Fruit fly (Drosophila melanogaster) whole organism, adult: ENCODE measurements around the gene meep.

ENCODE experiments used
- CG11617 ChIP-seq: fragments of 200-800 bp; sonication (Bioruptor generic); optimal IDR thresholded peaks from 2 replicates; lab custom pipeline; 2017; ENCODE audit warnings: mild to moderate bottlenecking, missing biosample characterization, missing genetic modification reagents, missing genetic modification characterization
- CG12768 ChIP-seq: fragments of 200-800 bp; sonication (Bioruptor generic); optimal IDR thresholded peaks from 2 replicates; lab custom pipeline; 2017; ENCODE audit warnings: missing biosample characterization, missing genetic modification characterization, mild to moderate bottlenecking, moderate library complexity, missing genetic modification reagents
- CG14711 ChIP-seq: fragments of 200-800 bp; sonication (Bioruptor generic); optimal IDR thresholded peaks from 2 replicates; lab custom pipeline; 2018; ENCODE audit warnings: missing biosample characterization, mild to moderate bottlenecking, missing genetic modification characterization, moderate library complexity
- CG1620 ChIP-seq: fragments of 200-800 bp; sonication (Bioruptor generic); optimal IDR thresholded peaks from 2 replicates; lab custom pipeline; 2016; ENCODE audit warnings: missing biosample characterization, missing genetic modification characterization
- CG33017 ChIP-seq: fragments of 200-800 bp; sonication (Bioruptor generic); optimal IDR thresholded peaks from 2 replicates; lab custom pipeline; 2018; ENCODE audit warnings: missing biosample characterization, mild to moderate bottlenecking, missing genetic modification characterization, moderate library complexity
- CG5204 ChIP-seq: fragments of 200-800 bp; sonication (Bioruptor generic); optimal IDR thresholded peaks from 2 replicates; lab custom pipeline; 2016; ENCODE audit warnings: missing biosample characterization, missing genetic modification characterization
- CG7045 ChIP-seq: fragments of 200-800 bp; sonication (Bioruptor generic); optimal IDR thresholded peaks from 2 replicates; lab custom pipeline; 2017; ENCODE audit warnings: missing biosample characterization, mild to moderate bottlenecking, missing genetic modification characterization
- CG7101 ChIP-seq: fragments of 200-800 bp; sonication (Bioruptor generic); optimal IDR thresholded peaks from 2 replicates; lab custom pipeline; 2018; ENCODE audit warnings: missing biosample characterization, mild to moderate bottlenecking, missing genetic modification characterization, moderate library complexity
- Clk ChIP-seq: fragments of 200-800 bp; sonication (Bioruptor generic); optimal IDR thresholded peaks from 2 replicates; lab custom pipeline; 2017; ENCODE audit warnings: missing biosample characterization, missing genetic modification characterization
- Crg-1 ChIP-seq: fragments of 200-800 bp; sonication (Bioruptor generic); optimal IDR thresholded peaks from 2 replicates; lab custom pipeline; 2016; ENCODE audit warnings: missing biosample characterization, missing genetic modification characterization
- Hr96 ChIP-seq: fragments of 200-800 bp; sonication (Bioruptor generic); optimal IDR thresholded peaks from 2 replicates; lab custom pipeline; 2016; ENCODE audit warnings: missing biosample characterization, missing genetic modification characterization
- Mnt ChIP-seq: fragments of 200-800 bp; sonication (Bioruptor generic); optimal IDR thresholded peaks from 2 replicates; lab custom pipeline; 2016; ENCODE audit warnings: missing biosample characterization, mild to moderate bottlenecking, missing genetic modification characterization
- bab1 ChIP-seq: fragments of 200-800 bp; sonication (Bioruptor generic); optimal IDR thresholded peaks from 3 replicates; lab custom pipeline; 2019; ENCODE audit warnings: missing biosample characterization, mild to moderate bottlenecking, missing genetic modification characterization, moderate library complexity
- cic ChIP-seq: fragments of 200-800 bp; sonication (Bioruptor generic); optimal IDR thresholded peaks from 2 replicates; lab custom pipeline; 2017; ENCODE audit warnings: missing biosample characterization, mild to moderate bottlenecking, missing genetic modification characterization, moderate library complexity
- cnc ChIP-seq, 2 experiments: fragments of >200 bp; optimal IDR thresholded peaks; 2 replicates each; lab custom pipeline; 2017
- kay ChIP-seq: fragments of 200-800 bp; sonication (Bioruptor generic); peaks from one replicate; lab custom pipeline; 2016; ENCODE audit warnings: missing biosample characterization, missing genetic modification characterization, borderline replicate concordance
- ovo ChIP-seq: fragments of 200-800 bp; sonication (Bioruptor generic); optimal IDR thresholded peaks from 2 replicates; lab custom pipeline; 2016; ENCODE audit warnings: missing biosample characterization, missing genetic modification characterization
- pad ChIP-seq: fragments of 200-800 bp; sonication (Bioruptor generic); optimal IDR thresholded peaks from 3 replicates; lab custom pipeline; 2017; ENCODE audit warnings: missing biosample characterization, missing genetic modification characterization, mild to moderate bottlenecking, moderate library complexity, missing genetic modification reagents
- tj ChIP-seq: fragments of 200-800 bp; sonication (Bioruptor generic); optimal IDR thresholded peaks from 3 replicates; lab custom pipeline; 2017; ENCODE audit warnings: missing biosample characterization, mild to moderate bottlenecking, missing genetic modification characterization, moderate library complexity
- toe ChIP-seq: fragments of 200-800 bp; sonication (Bioruptor generic); optimal IDR thresholded peaks from 2 replicates; lab custom pipeline; 2016; ENCODE audit warnings: missing biosample characterization, missing genetic modification characterization

meep gene

DNA sequence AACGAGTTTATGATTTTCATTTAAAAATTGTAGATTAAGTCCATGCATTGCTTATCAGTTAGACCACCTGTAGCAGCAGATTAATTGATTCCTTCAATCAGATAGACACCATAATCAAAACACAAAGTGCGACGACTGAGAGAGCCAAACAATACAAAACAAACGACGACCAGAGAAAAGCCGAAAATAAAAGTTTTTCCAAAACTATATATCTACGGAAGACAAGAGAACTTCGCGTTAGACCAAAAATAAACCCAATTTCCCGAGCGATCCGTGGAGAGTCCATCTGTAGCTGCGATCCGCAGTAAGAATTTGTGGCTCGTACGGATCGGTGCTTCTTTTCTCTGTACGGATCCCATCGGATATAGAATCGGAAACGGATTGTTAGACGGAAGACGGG lies 32.6 kb upstream of the meep start, which contains the start of gene galene:
TSS of gene galene (plus strand) at position 301 of the 400 bp plus-strand sequence.
- TF ChIP-seq CG7101 (tag; lab: Kevin White, UChicago) (no peak), toe (GFP tag; lab: Kevin White, UChicago) (no peak), CG14711 (tag; lab: Kevin White, UChicago) (no peak), CG5204 (no peak), Clk (no peak), pad (GFP tag; lab: Kevin White, UChicago) (no peak)

dm6 chr3L:1233830-1234229 lies 31.0 kb upstream of the meep start, which contains the start of gene CG33966:
Gene CG33966, plus strand, starts transcription at chr3L:1234130.
- TF ChIP-seq CG5204, result no peak
- TF ChIP-seq Mnt (GFP tag; lab: Kevin White, UChicago), result no peak
- TF ChIP-seq CG33017 (tag; lab: Kevin White, UChicago), result no peak
- TF ChIP-seq CG11617 (GFP tag; lab: Kevin White, UChicago), result no peak

- TF ChIP-seq cnc (optimal IDR thresholded peaks at IDR 0.05; lab: Kevin White, UChicago) (no peak), cic (GFP tag; lab: Kevin White, UChicago) (no peak), Mnt (GFP tag; lab: Kevin White, UChicago) (no peak), pad (GFP tag; lab: Kevin White, UChicago) (no peak), toe (GFP tag; lab: Kevin White, UChicago) (no peak), CG14711 (tag; lab: Kevin White, UChicago) (no peak)
Observed at dm6 chr3L:1232582-1232981, 29.7 kb upstream of the meep start, which contains the start of gene CG33965. Gene CG33965, plus strand, starts transcription at chr3L:1232882.

DNA sequence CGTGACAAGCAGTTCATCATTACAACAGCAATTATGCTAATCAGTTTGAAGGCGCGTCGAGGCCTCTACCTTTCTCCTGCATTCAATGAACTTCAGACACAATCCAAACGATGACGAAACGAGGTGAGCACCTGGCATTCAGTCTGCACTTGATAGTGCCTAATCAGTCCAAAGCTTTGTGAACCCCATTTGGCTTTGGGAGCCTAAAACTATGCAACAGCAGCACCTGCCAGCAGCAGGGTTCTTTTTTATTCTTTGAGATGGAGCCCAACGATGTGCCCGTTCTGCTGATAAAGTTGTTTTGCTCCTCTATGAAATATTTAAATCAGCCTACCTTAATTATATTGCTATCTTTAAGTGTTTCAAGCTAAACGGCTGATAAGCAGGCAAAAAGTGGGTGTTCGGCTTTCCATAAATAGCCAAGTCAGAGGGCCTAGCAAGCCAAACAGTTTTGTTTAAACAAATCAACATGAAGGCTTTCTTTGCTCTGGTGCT lies 24.5 kb upstream of the meep start, which contains the start of gene LysS:
TSS of gene LysS (plus strand) at position 445 of the 495 bp plus-strand sequence.
- TF ChIP-seq Mnt (GFP tag; lab: Kevin White, UChicago) (no peak), cic (GFP tag; lab: Kevin White, UChicago) (no peak), CG12768 (GFP tag; lab: Kevin White, UChicago) (no peak), Crg-1 (GFP tag; lab: Kevin White, UChicago) (no peak), Hr96 (GFP tag; lab: Kevin White, UChicago) (no peak), Clk (no peak), toe (GFP tag; lab: Kevin White, UChicago) (no peak), CG14711 (tag; lab: Kevin White, UChicago) (no peak), CG7045 (GFP tag; lab: Kevin White, UChicago) (no peak), kay (GFP tag; lab: Kevin White, UChicago) (no peak), tj (GFP tag; lab: Kevin White, UChicago) (no peak), CG7101 (tag; lab: Kevin White, UChicago) (no peak), cnc (optimal IDR thresholded peaks at IDR 0.05; lab: Kevin White, UChicago) (no peak), bab1 (GFP tag; lab: Kevin White, UChicago) (no peak), CG1620 (GFP tag; lab: Kevin White, UChicago) (no peak), ovo (no peak), CG5204 (no peak), pad (GFP tag; lab: Kevin White, UChicago) (no peak), CG11617 (GFP tag; lab: Kevin White, UChicago) (no peak), CG33017 (tag; lab: Kevin White, UChicago) (no peak)

DNA sequence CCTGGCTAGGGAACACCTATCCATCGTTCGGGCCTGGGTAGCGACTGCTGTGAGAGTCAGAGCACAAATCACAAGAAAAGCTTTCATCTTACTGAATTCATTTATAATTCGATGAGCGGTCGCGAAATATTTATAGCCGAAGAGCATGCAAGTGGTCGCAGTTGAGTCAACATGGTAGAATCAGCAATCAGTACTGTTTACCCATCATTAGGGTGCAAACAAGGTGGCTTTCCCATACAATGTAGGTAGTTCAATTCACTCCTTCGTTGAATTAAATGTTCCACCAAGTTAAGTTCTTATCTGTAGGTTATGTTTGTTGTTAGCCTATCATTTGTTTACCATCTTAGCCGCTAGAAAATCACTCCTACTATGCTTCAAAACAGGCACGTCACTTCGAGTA lies 15.8 kb upstream of the meep start, which contains the start of gene LysP:
TSS of gene LysP (minus strand) at position 101 of the 400 bp plus-strand sequence.
- TF ChIP-seq tj (GFP tag; lab: Kevin White, UChicago) (no peak), Clk (no peak), CG33017 (tag; lab: Kevin White, UChicago) (no peak), toe (GFP tag; lab: Kevin White, UChicago) (no peak), cic (GFP tag; lab: Kevin White, UChicago) (no peak), CG7045 (GFP tag; lab: Kevin White, UChicago) (no peak), CG1620 (GFP tag; lab: Kevin White, UChicago) (no peak), Mnt (GFP tag; lab: Kevin White, UChicago) (no peak)

dm6 chr3L:1216460-1216859 lies 13.6 kb upstream of the meep start:
- TF ChIP-seq CG1620 (GFP tag; lab: Kevin White, UChicago) (no peak), Clk (no peak), Mnt (GFP tag; lab: Kevin White, UChicago) (no peak), bab1 (GFP tag; lab: Kevin White, UChicago) (no peak), cnc (optimal IDR thresholded peaks at IDR 0.05; lab: Kevin White, UChicago) (no peak), Hr96 (GFP tag; lab: Kevin White, UChicago) (no peak), pad (GFP tag; lab: Kevin White, UChicago) (no peak), CG11617 (GFP tag; lab: Kevin White, UChicago) (no peak), CG12768 (GFP tag; lab: Kevin White, UChicago) (no peak), ovo (no peak), cic (GFP tag; lab: Kevin White, UChicago) (no peak), CG5204 (no peak), CG14711 (tag; lab: Kevin White, UChicago) (no peak), Crg-1 (GFP tag; lab: Kevin White, UChicago) (no peak), CG7045 (GFP tag; lab: Kevin White, UChicago) (no peak), CG7101 (tag; lab: Kevin White, UChicago) (no peak)
